Worm (Caenorhabditis elegans) whole organism, young adult: ENCODE measurements around the gene rde-12.

ENCODE experiments used
- B0261.1 ChIP-seq: sonication (generic microtip); optimal IDR thresholded peaks from 2 replicates; lab custom pipeline; 2016; ENCODE audit warnings: mild to moderate bottlenecking, missing genetic modification characterization, moderate library complexity, missing compliant biosample characterization
- C17E4.6 ChIP-seq: fragments of 200-800 bp; sonication (Bioruptor generic); IDR thresholded peaks from 2 replicates; pipeline ENCODE4 v1.3.6; 2022; ENCODE audit warnings: missing genetic modification reagents, missing genetic modification characterization, missing compliant biosample characterization
- D2030.7 ChIP-seq: fragments of 200-800 bp; sonication (Bioruptor generic); IDR thresholded peaks from 2 replicates; pipeline ENCODE4 v1.3.6; 2022; ENCODE audit warnings: missing genetic modification reagents, missing genetic modification characterization, missing compliant biosample characterization
- F10E7.11 ChIP-seq: sonication (generic microtip); optimal IDR thresholded peaks from 2 replicates; lab custom pipeline; 2017; ENCODE audit warnings: mild to moderate bottlenecking, missing genetic modification characterization, moderate library complexity, missing compliant biosample characterization
- F57A8.1 ChIP-seq: fragments of 200-800 bp; sonication (Bioruptor generic); optimal IDR thresholded peaks from 2 replicates; lab custom pipeline; 2018; ENCODE audit warnings: mild to moderate bottlenecking, missing genetic modification characterization, moderate library complexity, missing compliant biosample characterization
- Y53F4B.3 ChIP-seq: fragments of 200-800 bp; sonication (Bioruptor generic); IDR thresholded peaks from 2 replicates; pipeline ENCODE4 v1.3.6; 2022; ENCODE audit warnings: missing genetic modification reagents, missing genetic modification characterization, missing compliant biosample characterization
- Y56A3A.18 ChIP-seq: fragments of 200-800 bp; sonication (Bioruptor generic); IDR thresholded peaks from 2 replicates; pipeline ENCODE4 v1.3.6; 2022; ENCODE audit warnings: missing genetic modification reagents, missing genetic modification characterization, missing compliant biosample characterization
- Y67H2A.10 ChIP-seq: fragments of 200-800 bp; sonication (Bioruptor generic); conservative IDR thresholded peaks from 2 replicates; pipeline ENCODE4 v1.3.6; 2022; ENCODE audit warnings: missing genetic modification reagents, missing genetic modification characterization, missing compliant biosample characterization
- Y79H2A.3 ChIP-seq: fragments of 200-800 bp; sonication (Bioruptor generic); conservative IDR thresholded peaks from 2 replicates; pipeline ENCODE4 v1.3.6; 2022; ENCODE audit warnings: missing genetic modification reagents, missing genetic modification characterization, missing compliant biosample characterization
- ZK185.1 ChIP-seq: sonication (generic microtip); optimal IDR thresholded peaks from 2 replicates; lab custom pipeline; 2016; ENCODE audit warnings: mild to moderate bottlenecking, missing genetic modification characterization, missing compliant biosample characterization; ENCODE audit not compliant: poor library complexity, severe bottlenecking
- akir-1 ChIP-seq: fragments of 200-800 bp; sonication (Bioruptor generic); optimal IDR thresholded peaks from 2 replicates; lab custom pipeline; 2018; ENCODE audit warnings: mild to moderate bottlenecking, missing genetic modification characterization, moderate library complexity, missing compliant biosample characterization
- aptf-2 ChIP-seq: fragments of 200-800 bp; sonication (Bioruptor generic); conservative IDR thresholded peaks from 2 replicates; pipeline ENCODE4 v1.3.6; 2022; ENCODE audit warnings: missing genetic modification reagents, missing genetic modification characterization, missing compliant biosample characterization
- aptf-3 ChIP-seq: fragments of 200-800 bp; sonication (Bioruptor generic); IDR thresholded peaks from 2 replicates; pipeline ENCODE4 v1.3.6; 2022; ENCODE audit warnings: missing genetic modification characterization, missing compliant biosample characterization
- attf-3 ChIP-seq: fragments of 200-800 bp; sonication (Bioruptor generic); conservative IDR thresholded peaks from 2 replicates; pipeline ENCODE4 v1.3.6; 2022; ENCODE audit warnings: missing genetic modification reagents, missing genetic modification characterization, missing compliant biosample characterization
- bed-1 ChIP-seq: fragments of 200-800 bp; sonication (Bioruptor generic); IDR thresholded peaks from 2 replicates; pipeline ENCODE4 v1.3.6; 2022; ENCODE audit warnings: missing genetic modification reagents, missing genetic modification characterization, missing compliant biosample characterization
- ccch-3 ChIP-seq: fragments of 200-800 bp; sonication (Bioruptor generic); optimal IDR thresholded peaks from 2 replicates; lab custom pipeline; 2018; ENCODE audit warnings: mild to moderate bottlenecking, missing genetic modification characterization, missing compliant biosample characterization
- ceh-100 ChIP-seq: fragments of 200-800 bp; sonication (Bioruptor generic); IDR thresholded peaks from 2 replicates; pipeline ENCODE4 v1.3.6; 2022; ENCODE audit warnings: missing genetic modification reagents, missing genetic modification characterization, missing compliant biosample characterization
- ceh-40 ChIP-seq: fragments of 200-800 bp; sonication (Bioruptor generic); IDR thresholded peaks from 2 replicates; pipeline ENCODE4 v1.3.6; 2022; ENCODE audit warnings: missing genetic modification characterization, missing compliant biosample characterization
- ceh-79 ChIP-seq: sonication (generic microtip); optimal IDR thresholded peaks from 2 replicates; lab custom pipeline; 2017; ENCODE audit warnings: mild to moderate bottlenecking, missing genetic modification characterization, missing compliant biosample characterization
- ceh-91 ChIP-seq: fragments of 200-800 bp; sonication (Bioruptor generic); IDR thresholded peaks from 2 replicates; pipeline ENCODE4 v1.3.6; 2022; ENCODE audit warnings: missing genetic modification reagents, missing genetic modification characterization, missing compliant biosample characterization
- dox-1 ChIP-seq: fragments of 200-800 bp; sonication (Bioruptor generic); IDR thresholded peaks from 2 replicates; pipeline ENCODE4 v1.3.6; 2022; ENCODE audit warnings: missing genetic modification reagents, missing genetic modification characterization, missing compliant biosample characterization
- dpl-1 ChIP-seq: fragments of 150-350 bp; optimal IDR thresholded peaks from 2 replicates; lab custom pipeline; 2014; ENCODE audit warnings: missing biosample characterization, missing genetic modification reagents, missing genetic modification characterization
- egl-44 ChIP-seq: fragments of 200-800 bp; sonication (Bioruptor generic); IDR thresholded peaks from 2 replicates; pipeline ENCODE4 v1.3.6; 2022; ENCODE audit warnings: missing genetic modification reagents, missing genetic modification characterization, missing compliant biosample characterization
- egrh-3 ChIP-seq: fragments of 200-800 bp; sonication (Bioruptor generic); IDR thresholded peaks from 2 replicates; pipeline ENCODE4 v1.3.6; 2022; ENCODE audit warnings: missing genetic modification reagents, missing genetic modification characterization, missing compliant biosample characterization
- ets-4 ChIP-seq: fragments of 200-800 bp; sonication (Bioruptor generic); optimal IDR thresholded peaks from 2 replicates; lab custom pipeline; 2018; ENCODE audit warnings: mild to moderate bottlenecking, missing genetic modification characterization, missing compliant biosample characterization
- fkh-3 ChIP-seq: sonication (generic microtip); optimal IDR thresholded peaks from 2 replicates; lab custom pipeline; 2016; ENCODE audit warnings: mild to moderate bottlenecking, missing genetic modification characterization, missing compliant biosample characterization
- gei-17 ChIP-seq: fragments of 200-800 bp; sonication (Bioruptor generic); optimal IDR thresholded peaks from 2 replicates; lab custom pipeline; 2018; ENCODE audit warnings: mild to moderate bottlenecking, missing genetic modification characterization, missing compliant biosample characterization
- him-1 ChIP-seq: sonication (generic microtip); optimal IDR thresholded peaks from 2 replicates; lab custom pipeline; 2016; ENCODE audit warnings: missing genotype, missing genetic modification reagents, missing genetic modification characterization, missing compliant biosample characterization
- hmg-20 ChIP-seq: fragments of 200-800 bp; sonication (Bioruptor generic); IDR thresholded peaks from 2 replicates; pipeline ENCODE4 v1.3.6; 2022; ENCODE audit warnings: missing genetic modification reagents, missing genetic modification characterization, missing compliant biosample characterization
- hrde-1 ChIP-seq: sonication (generic microtip); optimal IDR thresholded peaks from 2 replicates; lab custom pipeline; 2016; ENCODE audit warnings: missing genetic modification characterization, mild to moderate bottlenecking, missing compliant biosample characterization, moderate library complexity, missing genotype, missing genetic modification reagents, borderline replicate concordance
- lin-40 ChIP-seq: sonication (generic microtip); optimal IDR thresholded peaks from 2 replicates; lab custom pipeline; 2016; ENCODE audit warnings: missing genetic modification characterization, mild to moderate bottlenecking, missing compliant biosample characterization, missing genotype, missing genetic modification reagents
- lir-1 ChIP-seq: fragments of 200-800 bp; sonication (Bioruptor generic); conservative IDR thresholded peaks from 2 replicates; pipeline ENCODE4 v1.3.6; 2022; ENCODE audit warnings: missing genetic modification reagents, missing genetic modification characterization, missing compliant biosample characterization
- madf-3 ChIP-seq: fragments of 200-800 bp; sonication (Bioruptor generic); IDR thresholded peaks from 2 replicates; pipeline ENCODE4 v1.3.6; 2022; ENCODE audit warnings: missing genetic modification reagents, missing genetic modification characterization, missing compliant biosample characterization
- madf-8 ChIP-seq: fragments of 200-800 bp; sonication (Bioruptor generic); conservative IDR thresholded peaks from 2 replicates; pipeline ENCODE4 v1.3.6; 2022; ENCODE audit warnings: missing genetic modification reagents, missing genetic modification characterization, missing compliant biosample characterization
- mel-28 ChIP-seq: sonication (generic microtip); optimal IDR thresholded peaks from 2 replicates; lab custom pipeline; 2016; ENCODE audit warnings: borderline replicate concordance, mild to moderate bottlenecking, missing genetic modification characterization, missing compliant biosample characterization
- nfya-1 ChIP-seq: sonication (generic microtip); optimal IDR thresholded peaks from 2 replicates; lab custom pipeline; 2017; ENCODE audit warnings: antibody characterized with exemption, missing compliant biosample characterization, missing genetic modification characterization, borderline replicate concordance; ENCODE audit not compliant: insufficient read depth
- nfya-2 ChIP-seq: fragments of 200-800 bp; sonication (Bioruptor generic); IDR thresholded peaks from 2 replicates; pipeline ENCODE4 v1.3.6; 2022; ENCODE audit warnings: missing genetic modification reagents, missing genetic modification characterization, missing compliant biosample characterization
- nfyb-1 ChIP-seq: fragments of 200-800 bp; sonication (Bioruptor generic); IDR thresholded peaks from 2 replicates; pipeline ENCODE4 v1.3.6; 2022; ENCODE audit warnings: missing genetic modification reagents, missing genetic modification characterization, missing compliant biosample characterization
- nhr-27 ChIP-seq: fragments of 200-800 bp; sonication (Bioruptor generic); optimal IDR thresholded peaks from 2 replicates; lab custom pipeline; 2018; ENCODE audit warnings: mild to moderate bottlenecking, missing genetic modification characterization, moderate library complexity, missing compliant biosample characterization
- nhr-90 ChIP-seq: sonication (generic microtip); optimal IDR thresholded peaks from 2 replicates; lab custom pipeline; 2016; ENCODE audit warnings: missing genotype, mild to moderate bottlenecking, missing genetic modification characterization, missing compliant biosample characterization
- rcor-1 ChIP-seq: fragments of 200-800 bp; sonication (Bioruptor generic); IDR thresholded peaks from 2 replicates; pipeline ENCODE4 v1.3.6; 2022; ENCODE audit warnings: missing genetic modification reagents, missing genetic modification characterization, missing compliant biosample characterization
- repo-1 ChIP-seq: sonication (generic microtip); optimal IDR thresholded peaks from 2 replicates; lab custom pipeline; 2017; ENCODE audit warnings: mild to moderate bottlenecking, missing genetic modification characterization, missing compliant biosample characterization
- somi-1 ChIP-seq: fragments of 200-800 bp; sonication (Bioruptor generic); optimal IDR thresholded peaks from 2 replicates; lab custom pipeline; 2018; ENCODE audit warnings: mild to moderate bottlenecking, missing genetic modification characterization, missing compliant biosample characterization
- ztf-22 ChIP-seq: fragments of 200-800 bp; sonication (Bioruptor generic); optimal IDR thresholded peaks from 2 replicates; lab custom pipeline; 2018; ENCODE audit warnings: mild to moderate bottlenecking, missing genetic modification characterization, moderate library complexity, missing compliant biosample characterization
- ztf-25 ChIP-seq: fragments of 200-800 bp; sonication (Bioruptor generic); IDR thresholded peaks from 2 replicates; pipeline ENCODE4 v1.3.6; 2022; ENCODE audit warnings: missing genetic modification reagents, missing genetic modification characterization, missing compliant biosample characterization
- ztf-26 ChIP-seq: sonication (generic microtip); optimal IDR thresholded peaks from 2 replicates; lab custom pipeline; 2017; ENCODE audit warnings: missing genetic modification characterization, missing compliant biosample characterization
- ztf-28 ChIP-seq: fragments of 200-800 bp; sonication (Bioruptor generic); IDR thresholded peaks from 2 replicates; pipeline ENCODE4 v1.3.6; 2022; ENCODE audit warnings: missing genetic modification reagents, missing genetic modification characterization, missing compliant biosample characterization

The rde-12 gene

ce11 chrV:13690276-13690675, 25.1 kb downstream of the rde-12 start:
- TF ChIP-seq ccch-3 (GFP tag; lab: Kevin White, UChicago) (no peak), fkh-3 (tag; lab: Kevin White, UChicago) (no peak), Y53F4B.3 (GFP tag; lab: Robert Waterston, UW) (no peak), lir-1 (GFP tag; lab: Robert Waterston, UW) (no peak), gei-17 (GFP tag; lab: Kevin White, UChicago) (no peak), egrh-3 (GFP tag; lab: Robert Waterston, UW) (no peak), ceh-100 (GFP tag; lab: Robert Waterston, UW) (no peak), ceh-91 (GFP tag; lab: Robert Waterston, UW) (no peak), nfya-2 (GFP tag; lab: Robert Waterston, UW) (no peak), attf-3 (GFP tag; lab: Robert Waterston, UW) (no peak), dpl-1 (GFP tag; lab: Kevin White, UChicago) (no peak), nhr-27 (tag; lab: Kevin White, UChicago) (no peak), ceh-40 (GFP tag; lab: Robert Waterston, UW) (no peak), Y79H2A.3 (GFP tag; lab: Robert Waterston, UW) (no peak), B0261.1 (tag; lab: Kevin White, UChicago) (no peak), repo-1 (tag; lab: Kevin White, UChicago) (no peak), rcor-1 (no peak)

DNA sequence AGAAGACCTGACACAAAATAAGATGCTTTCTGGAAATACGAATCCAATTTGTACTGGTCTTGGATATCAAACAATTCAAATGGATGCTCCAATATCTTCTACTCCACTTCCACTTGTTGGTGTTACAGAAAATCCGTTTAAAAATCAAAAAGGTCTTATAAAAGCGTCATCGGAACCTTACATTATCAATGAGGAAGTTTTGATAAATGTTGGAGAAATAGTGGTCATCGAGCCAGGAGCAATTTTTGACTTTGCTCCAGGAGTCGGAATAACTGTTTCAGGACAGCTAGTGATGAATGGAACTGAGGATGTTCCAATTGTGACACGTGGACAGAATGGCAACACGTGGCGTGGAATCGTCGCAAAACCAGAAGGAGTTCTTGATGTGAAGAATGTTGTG, 28.9 kb downstream of the rde-12 start:
- no peak for TF ChIP-seq ceh-79 (tag; lab: Kevin White, UChicago)
- no peak for TF ChIP-seq him-1 (tag; lab: Kevin White, UChicago)
- no peak for TF ChIP-seq hrde-1 (tag; lab: Kevin White, UChicago)
- TF ChIP-seq ZK185.1, result no peak
- no peak for TF ChIP-seq F10E7.11
- no peak for TF ChIP-seq bed-1 (GFP tag; lab: Robert Waterston, UW)
- no peak for TF ChIP-seq nhr-90 (tag; lab: Kevin White, UChicago)
- no peak for TF ChIP-seq ztf-28 (GFP tag; lab: Robert Waterston, UW)
- no peak for TF ChIP-seq madf-3
- no peak for TF ChIP-seq ztf-22 (GFP tag; lab: Kevin White, UChicago)
- no peak for TF ChIP-seq B0261.1 (tag; lab: Kevin White, UChicago)
- no peak for TF ChIP-seq ztf-25
- no peak for TF ChIP-seq lir-1 (GFP tag; lab: Robert Waterston, UW)
- no peak for TF ChIP-seq D2030.7 (GFP tag; lab: Robert Waterston, UW)
- TF ChIP-seq repo-1 (tag; lab: Kevin White, UChicago), result no peak
- no peak for TF ChIP-seq F57A8.1
- TF ChIP-seq C17E4.6, result no peak

- no peak for TF ChIP-seq Y67H2A.10
- no peak for TF ChIP-seq nfya-1 (tag; lab: Kevin White, UChicago)
- no peak for TF ChIP-seq akir-1 (GFP tag; lab: Kevin White, UChicago)
- no peak for TF ChIP-seq dox-1
- TF ChIP-seq somi-1 (GFP tag; lab: Kevin White, UChicago), result no peak
- TF ChIP-seq egl-44, result no peak
- TF ChIP-seq mel-28 (tag; lab: Kevin White, UChicago), result no peak
- no peak for TF ChIP-seq lin-40 (tag; lab: Kevin White, UChicago)
- TF ChIP-seq attf-3 (GFP tag; lab: Robert Waterston, UW), result no peak
- TF ChIP-seq ets-4 (GFP tag; lab: Kevin White, UChicago), result no peak
- no peak for TF ChIP-seq ztf-26
- no peak for TF ChIP-seq hmg-20 (GFP tag; lab: Robert Waterston, UW)
- no peak for TF ChIP-seq Y56A3A.18 (GFP tag; lab: Robert Waterston, UW)
- TF ChIP-seq nfyb-1 (GFP tag; lab: Robert Waterston, UW), result no peak
- no peak for TF ChIP-seq madf-8 (GFP tag; lab: Robert Waterston, UW)
- no peak for TF ChIP-seq aptf-3 (GFP tag; lab: Robert Waterston, UW)
- no peak for TF ChIP-seq aptf-2
Measured at ce11 chrV:13703960-13704359, 38.8 kb downstream of the rde-12 start, which contains the start of gene T01D3.3. TSS of gene T01D3.3 (plus strand) at chrV:13704271.
